Fruit fly (Drosophila melanogaster) whole organism, pupa: ENCODE data around the gene CG15399.
A peak's percentile ranks its signal among the peaks of the same experiment; 100 is the strongest.

ENCODE experiments used
- CG10348 ChIP-seq: fragments of 200-800 bp; sonication (Bioruptor generic); IDR thresholded peaks from 2 replicates; pipeline ENCODE4 v1.3.6; 2022; ENCODE audit warnings: missing biosample characterization, missing genetic modification characterization
- CG12605 ChIP-seq: fragments of 200-800 bp; sonication (Bioruptor generic); IDR thresholded peaks from 2 replicates; pipeline ENCODE4 v1.3.6; 2022; ENCODE audit warnings: missing biosample characterization, missing genetic modification characterization
- CG13204 ChIP-seq: fragments of 200-800 bp; sonication (Bioruptor generic); optimal IDR thresholded peaks from 2 replicates; lab custom pipeline; 2018; ENCODE audit warnings: missing biosample characterization, mild to moderate bottlenecking, missing genetic modification characterization, moderate library complexity
- CG14655 ChIP-seq: fragments of 200-800 bp; sonication (Bioruptor generic); optimal IDR thresholded peaks from 3 replicates; lab custom pipeline; 2017; ENCODE audit warnings: mild to moderate bottlenecking, missing biosample characterization, missing genetic modification reagents, missing genetic modification characterization
- CG15710 ChIP-seq: fragments of 200-800 bp; sonication (Bioruptor generic); optimal IDR thresholded peaks from 2 replicates; lab custom pipeline; 2018; ENCODE audit warnings: missing biosample characterization, mild to moderate bottlenecking, missing genetic modification characterization, moderate library complexity
- CG17806 ChIP-seq: fragments of 200-800 bp; sonication (Bioruptor generic); optimal IDR thresholded peaks from 2 replicates; lab custom pipeline; 2018; ENCODE audit warnings: missing biosample characterization, mild to moderate bottlenecking, missing genetic modification characterization, moderate library complexity
- CG32121 ChIP-seq: fragments of 200-800 bp; sonication (Bioruptor generic); IDR thresholded peaks from 2 replicates; pipeline ENCODE4 v1.3.6; 2022; ENCODE audit warnings: missing biosample characterization, missing genetic modification characterization
- CG34367 ChIP-seq: fragments of 200-800 bp; sonication (Bioruptor generic); optimal IDR thresholded peaks from 2 replicates; lab custom pipeline; 2018; ENCODE audit warnings: missing biosample characterization, mild to moderate bottlenecking, missing genetic modification characterization
- CG4496 ChIP-seq: fragments of 200-800 bp; sonication (Bioruptor generic); IDR thresholded peaks from 3 replicates; pipeline ENCODE4 v1.3.6; 2022; ENCODE audit warnings: missing biosample characterization, missing genetic modification characterization
- CG8159 ChIP-seq: fragments of 200-800 bp; sonication (Bioruptor generic); optimal IDR thresholded peaks from 3 replicates; lab custom pipeline; 2018; ENCODE audit warnings: missing biosample characterization, mild to moderate bottlenecking, missing genetic modification characterization, moderate library complexity
- CG8301 ChIP-seq: fragments of 200-800 bp; sonication (Bioruptor generic); optimal IDR thresholded peaks from 2 replicates; lab custom pipeline; 2018; ENCODE audit warnings: missing biosample characterization, mild to moderate bottlenecking, missing genetic modification characterization
- CG9948 ChIP-seq: fragments of 200-800 bp; sonication (Bioruptor generic); optimal IDR thresholded peaks from 2 replicates; lab custom pipeline; 2018; ENCODE audit warnings: missing biosample characterization, mild to moderate bottlenecking, missing genetic modification characterization, moderate library complexity
- D1 ChIP-seq: fragments of 200-800 bp; sonication (Bioruptor generic); optimal IDR thresholded peaks from 2 replicates; lab custom pipeline; 2018; ENCODE audit warnings: missing biosample characterization, mild to moderate bottlenecking, missing genetic modification characterization, moderate library complexity
- EcR ChIP-seq: fragments of 200-800 bp; sonication (Bioruptor generic); optimal IDR thresholded peaks from 3 replicates; lab custom pipeline; 2019; ENCODE audit warnings: missing biosample characterization, missing genetic modification characterization, mild to moderate bottlenecking, moderate library complexity, missing genetic modification reagents
- Ets98B ChIP-seq: fragments of 200-800 bp; sonication (Bioruptor generic); IDR thresholded peaks from 2 replicates; pipeline ENCODE4 v1.3.6; 2022; ENCODE audit warnings: missing biosample characterization, missing genetic modification characterization
- Pif1A ChIP-seq: fragments of 200-800 bp; sonication (Bioruptor generic); optimal IDR thresholded peaks from 3 replicates; lab custom pipeline; 2016; ENCODE audit warnings: missing biosample characterization, missing genetic modification characterization
- Pif1B ChIP-seq: fragments of 200-800 bp; sonication (Bioruptor generic); optimal IDR thresholded peaks from 3 replicates; lab custom pipeline; 2016; ENCODE audit warnings: missing biosample characterization, missing genetic modification characterization
- Snoo ChIP-seq: fragments of 200-800 bp; sonication (Bioruptor generic); optimal IDR thresholded peaks from 3 replicates; lab custom pipeline; 2017; ENCODE audit warnings: missing biosample characterization, mild to moderate bottlenecking, missing genetic modification characterization, inconsistent platforms
- fd96Ca ChIP-seq: fragments of 200-800 bp; sonication (Bioruptor generic); IDR thresholded peaks from 3 replicates; pipeline ENCODE4 v1.3.6; 2022; ENCODE audit warnings: missing biosample characterization, missing genetic modification characterization
- gl ChIP-seq: fragments of 200-800 bp; sonication (Bioruptor generic); optimal IDR thresholded peaks from 2 replicates; lab custom pipeline; 2018; ENCODE audit warnings: missing biosample characterization, mild to moderate bottlenecking, missing genetic modification characterization
- rn ChIP-seq: fragments of 200-800 bp; sonication (Bioruptor generic); IDR thresholded peaks from 2 replicates; pipeline ENCODE4 v1.3.6; 2022; ENCODE audit warnings: missing biosample characterization, missing genetic modification characterization

CG15399 gene

dm6 chr2L:2799909-2800478 is 28.4 kb upstream of the CG15399 start, which contains the start of gene Syt1:
Syt1 (minus strand) TSS chr2L:2799979.
- TF ChIP-seq CG17806 (tag; lab: Kevin White, UChicago) (no peak), gl (no peak), rn (no peak), Ets98B (GFP tag; lab: Robert Waterston, UW) (no peak), CG10348 (GFP tag; lab: Robert Waterston, UW) (no peak), CG13204 (GFP tag; lab: Kevin White, UChicago) (no peak), CG4496 (GFP tag; lab: Robert Waterston, UW) (0 out of 3 replicates have a peak, but pooled peaks have one; percentile 9), CG8301 (tag; lab: Kevin White, UChicago) (no peak), Pif1A (GFP tag; lab: Kevin White, UChicago) (peak; percentile 0), Snoo (tag; lab: Kevin White, UChicago) (no peak), CG34367 (tag; lab: Kevin White, UChicago) (no peak), D1 (tag; lab: Kevin White, UChicago) (no peak), CG9948 (tag; lab: Kevin White, UChicago) (no peak), CG32121 (GFP tag; lab: Robert Waterston, UW) (no peak), EcR (GFP tag; lab: Kevin White, UChicago) (no peak), fd96Ca (GFP tag; lab: Robert Waterston, UW) (no peak)
- TF ChIP-seq, all 21 proteins: peak for 2

- TF ChIP-seq gl (no peak), CG12605 (GFP tag; lab: Robert Waterston, UW) (no peak), CG15710 (tag; lab: Kevin White, UChicago) (no peak), CG34367 (tag; lab: Kevin White, UChicago) (no peak), Pif1A (GFP tag; lab: Kevin White, UChicago) (no peak), CG4496 (GFP tag; lab: Robert Waterston, UW) (no peak), CG8301 (tag; lab: Kevin White, UChicago) (no peak), CG13204 (GFP tag; lab: Kevin White, UChicago) (no peak), CG17806 (tag; lab: Kevin White, UChicago) (no peak), CG32121 (GFP tag; lab: Robert Waterston, UW) (no peak), rn (no peak), Ets98B (GFP tag; lab: Robert Waterston, UW) (no peak), CG10348 (GFP tag; lab: Robert Waterston, UW) (no peak), Pif1B (GFP tag; lab: Kevin White, UChicago) (no peak), CG14655 (no peak), EcR (GFP tag; lab: Kevin White, UChicago) (no peak), CG9948 (tag; lab: Kevin White, UChicago) (no peak), CG8159 (tag; lab: Kevin White, UChicago) (no peak), fd96Ca (GFP tag; lab: Robert Waterston, UW) (no peak)
Observed at dm6 chr2L:2797186-2797585, 25.6 kb upstream of the CG15399 start.

DNA sequence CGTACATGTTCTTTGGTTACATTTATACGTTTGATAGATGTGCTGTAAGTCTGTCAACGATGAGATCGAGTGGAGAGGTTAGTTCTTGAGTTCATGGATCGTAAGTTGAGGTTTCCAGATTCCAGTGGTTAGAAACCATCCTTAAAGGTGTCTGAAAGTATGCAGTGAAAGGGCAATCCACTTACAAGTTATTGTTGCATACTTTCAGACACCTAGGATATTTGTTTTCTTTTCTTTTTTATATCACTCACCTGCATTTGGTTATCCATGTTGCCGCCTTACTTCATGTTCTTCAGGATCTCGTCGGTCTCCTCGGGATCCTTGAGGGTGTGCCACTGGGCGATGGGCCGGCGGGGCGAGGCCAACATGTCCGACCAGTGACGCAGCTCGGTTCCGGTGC is 11.2 kb upstream of the CG15399 start:
- TF ChIP-seq CG13204 (GFP tag; lab: Kevin White, UChicago): no peak
- TF ChIP-seq Snoo (tag; lab: Kevin White, UChicago): no peak
- no peak for TF ChIP-seq fd96Ca (GFP tag; lab: Robert Waterston, UW)
- TF ChIP-seq CG8159 (tag; lab: Kevin White, UChicago): no peak
- no peak for TF ChIP-seq CG14655
- no peak for TF ChIP-seq CG15710 (tag; lab: Kevin White, UChicago)
- TF ChIP-seq CG8301 (tag; lab: Kevin White, UChicago): no peak
- TF ChIP-seq EcR (GFP tag; lab: Kevin White, UChicago): no peak
- no peak for TF ChIP-seq CG12605 (GFP tag; lab: Robert Waterston, UW)
- no peak for TF ChIP-seq CG34367 (tag; lab: Kevin White, UChicago)
- TF ChIP-seq Ets98B (GFP tag; lab: Robert Waterston, UW): no peak
- TF ChIP-seq CG32121 (GFP tag; lab: Robert Waterston, UW): no peak
- TF ChIP-seq gl: no peak
- no peak for TF ChIP-seq Pif1A (GFP tag; lab: Kevin White, UChicago)
- TF ChIP-seq rn: no peak
- TF ChIP-seq CG10348 (GFP tag; lab: Robert Waterston, UW): no peak

DNA sequence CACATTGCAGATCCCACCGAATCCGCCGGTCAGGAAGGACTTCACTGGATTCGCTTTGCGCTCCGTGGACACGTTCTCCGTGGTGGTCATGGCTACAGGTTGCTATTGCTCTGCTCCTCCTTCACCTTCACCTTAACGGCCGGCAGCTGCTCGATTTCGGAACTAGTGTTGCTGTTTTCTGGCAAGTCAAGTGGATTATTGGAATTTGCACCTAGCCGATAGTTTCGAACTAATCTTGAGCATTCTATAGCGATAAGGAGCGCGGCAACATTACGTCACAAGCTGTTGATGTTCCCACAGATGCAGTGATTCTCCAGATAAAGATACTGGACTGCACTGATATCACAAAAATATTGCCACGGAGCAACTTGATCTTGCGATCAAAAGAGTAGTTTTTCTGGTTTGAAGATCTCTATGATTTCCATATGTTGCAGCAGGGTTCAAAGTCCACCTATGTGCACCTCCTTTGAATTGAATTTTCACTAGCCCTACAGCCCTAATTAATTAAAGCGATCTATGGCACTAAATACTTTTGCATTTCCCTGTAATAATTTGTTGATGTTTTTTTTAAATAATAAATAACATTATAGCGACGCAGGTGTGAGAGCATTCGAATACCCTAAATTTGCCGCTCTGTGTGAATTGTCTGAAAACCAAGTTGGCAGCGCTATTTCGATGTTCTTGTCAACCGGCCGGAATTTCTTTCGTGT is 1.9 kb downstream of the CG15399 start, which contains the start of the genes colt and HINT1:
colt (minus strand) TSS at position 594 of the 710 bp plus-strand sequence.
HINT1 (plus strand) TSS at position 660 of the 710 bp plus-strand sequence.
- TF ChIP-seq CG17806 (tag; lab: Kevin White, UChicago): peak; percentile 66
- peak; percentile 88 for TF ChIP-seq CG14655
- TF ChIP-seq D1 (tag; lab: Kevin White, UChicago): no peak
- TF ChIP-seq CG12605 (GFP tag; lab: Robert Waterston, UW): peak; percentile 67; the same call in 1 of the 2 replicates
- TF ChIP-seq Pif1A (GFP tag; lab: Kevin White, UChicago): peak; percentile 91
- TF ChIP-seq Ets98B (GFP tag; lab: Robert Waterston, UW): peak; percentile 55
- peak; percentile 87 for TF ChIP-seq Pif1B (GFP tag; lab: Kevin White, UChicago)
- TF ChIP-seq rn: no peak
- peak; percentile 77 for TF ChIP-seq CG8159 (tag; lab: Kevin White, UChicago)
- TF ChIP-seq CG32121 (GFP tag; lab: Robert Waterston, UW): peak; percentile 48; the same call in 1 of the 2 replicates
- TF ChIP-seq fd96Ca (GFP tag; lab: Robert Waterston, UW): peak; percentile 16; the same call in 1 of the 3 replicates
- TF ChIP-seq gl: peak; percentile 97
- TF ChIP-seq EcR (GFP tag; lab: Kevin White, UChicago): peak; percentile 58
- TF ChIP-seq Snoo (tag; lab: Kevin White, UChicago): peak; percentile 73
- peak; percentile 93 for TF ChIP-seq CG13204 (GFP tag; lab: Kevin White, UChicago)
- TF ChIP-seq CG15710 (tag; lab: Kevin White, UChicago): peak; percentile 51
- TF ChIP-seq CG4496 (GFP tag; lab: Robert Waterston, UW): peak; percentile 78
- TF ChIP-seq CG10348 (GFP tag; lab: Robert Waterston, UW): no peak
- peak; percentile 82 for TF ChIP-seq CG34367 (tag; lab: Kevin White, UChicago)
- TF ChIP-seq CG8301 (tag; lab: Kevin White, UChicago): peak; percentile 82
- TF ChIP-seq CG9948 (tag; lab: Kevin White, UChicago): peak; percentile 57
